Fruit fly (Drosophila melanogaster): Measurements from ENCODE around the gene CG8679.

The CG8679 gene

DNA sequence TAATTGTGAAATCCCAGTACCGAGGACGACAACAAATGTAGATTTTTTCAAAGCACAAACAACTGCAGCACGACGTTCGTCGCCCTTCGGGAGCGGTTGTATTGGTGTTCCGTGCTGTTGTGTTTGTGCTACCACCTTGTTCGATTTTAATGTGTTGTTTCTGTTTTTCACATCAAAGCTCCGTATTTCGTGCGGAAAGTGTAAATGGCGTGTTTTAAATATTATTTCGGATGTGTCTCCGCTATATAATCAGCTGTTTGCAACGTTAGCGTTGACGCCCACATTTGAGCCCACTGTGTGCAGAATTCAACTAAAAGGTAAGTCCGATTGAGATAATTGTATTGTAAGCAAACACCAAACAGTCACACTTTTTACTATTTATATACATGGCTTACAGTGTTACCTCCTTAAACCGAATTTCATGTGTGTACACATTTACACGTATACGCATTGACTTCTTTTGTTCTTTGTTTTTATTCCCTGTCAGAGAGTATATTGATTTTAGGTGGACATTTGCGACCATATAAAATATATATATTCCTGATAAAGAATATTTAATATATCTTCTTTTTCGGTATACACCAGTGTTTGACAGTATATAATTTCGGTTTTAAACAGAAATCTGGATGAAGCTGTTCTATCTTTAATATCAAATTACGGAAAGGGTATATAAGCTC is 45.3 kb upstream of the CG8679 start (continued):
- peak; percentile 55 for TF ChIP-seq CG10209 (GFP tag; optimal IDR thresholded peaks at IDR 0.05)
- TF ChIP-seq CG7987 (GFP tag; optimal IDR thresholded peaks at IDR 0.05), result no peak
- TF ChIP-seq kah (GFP tag; optimal IDR thresholded peaks at IDR 0.05), result no peak
- no peak for TF ChIP-seq CG1233 (GFP tag; optimal IDR thresholded peaks at IDR 0.05)
- no peak for TF ChIP-seq ato (GFP tag; IDR thresholded peaks at IDR 0.05; ENCODE audit: partially characterized antibody)
- TF ChIP-seq D19B (GFP tag; optimal IDR thresholded peaks at IDR 0.05), result no peak
- TF ChIP-seq CG2678 (tag; optimal IDR thresholded peaks at IDR 0.05), result no peak
- no peak for TF ChIP-seq klu (GFP tag; IDR thresholded peaks at IDR 0.05)
- no peak for TF ChIP-seq Lim3 (GFP tag; IDR thresholded peaks at IDR 0.05)
- peak; percentile 42 for TF ChIP-seq CG10267 (tag; optimal IDR thresholded peaks at IDR 0.05)
- no peak for TF ChIP-seq gfzf (GFP tag; optimal IDR thresholded peaks at IDR 0.05)
- peak; percentile 37 for TF ChIP-seq CG3281 (GFP tag; optimal IDR thresholded peaks at IDR 0.05)
- TF ChIP-seq wdn (GFP tag; IDR thresholded peaks at IDR 0.05), result no peak
- no peak for TF ChIP-seq CG5245 (GFP tag; optimal IDR thresholded peaks at IDR 0.05)
- no peak for TF ChIP-seq Hmx (GFP tag; optimal IDR thresholded peaks at IDR 0.05)
- no peak for TF ChIP-seq CG7745 (tag; optimal IDR thresholded peaks at IDR 0.05)
- no peak for TF ChIP-seq Ravus (GFP tag; IDR thresholded peaks at IDR 0.05)
- no peak for TF ChIP-seq Eip74EF (GFP tag; optimal IDR thresholded peaks at IDR 0.05)
- no peak for TF ChIP-seq Sry-β (GFP tag; optimal IDR thresholded peaks at IDR 0.05)
- TF ChIP-seq GATAe (GFP tag; conservative IDR thresholded peaks at IDR 0.05), result no peak
- no peak for TF ChIP-seq run (tag; optimal IDR thresholded peaks at IDR 0.05)
- TF ChIP-seq da (GFP tag; optimal IDR thresholded peaks at IDR 0.05), result no peak
- peak; percentile 3 for TF ChIP-seq gcm (GFP tag; optimal IDR thresholded peaks at IDR 0.05)
- no peak for TF ChIP-seq CTCF (GFP tag; optimal IDR thresholded peaks at IDR 0.05)
- TF ChIP-seq CG8478 (optimal IDR thresholded peaks at IDR 0.05), result no peak
- TF ChIP-seq CG17186 (GFP tag; optimal IDR thresholded peaks at IDR 0.05), result no peak
- TF ChIP-seq CG30020 (tag; optimal IDR thresholded peaks at IDR 0.05), result peak; percentile 65
- no peak for TF ChIP-seq Blimp-1 (GFP tag; optimal IDR thresholded peaks at IDR 0.05)
- no peak for TF ChIP-seq Fer1 (GFP tag; optimal IDR thresholded peaks at IDR 0.05)
- TF ChIP-seq fd102C (GFP tag; optimal IDR thresholded peaks at IDR 0.05), result no peak
- TF ChIP-seq her (GFP tag; optimal IDR thresholded peaks at IDR 0.05), result no peak
- peak; percentile 51 for TF ChIP-seq dmrt11E (tag; optimal IDR thresholded peaks at IDR 0.05)
- TF ChIP-seq CG11247 (GFP tag; IDR thresholded peaks at IDR 0.05), result no peak
- no peak for TF ChIP-seq CG18619 (GFP tag; optimal IDR thresholded peaks at IDR 0.05)
- no peak for TF ChIP-seq jigr1 (GFP tag; IDR thresholded peaks at IDR 0.05)
- no peak for TF ChIP-seq CG10462 (GFP tag; optimal IDR thresholded peaks at IDR 0.05)
- no peak for TF ChIP-seq Pdp1 (GFP tag; optimal IDR thresholded peaks at IDR 0.05)
- no peak for TF ChIP-seq repo (GFP tag; optimal IDR thresholded peaks at IDR 0.05)
- peak; percentile 21 for TF ChIP-seq pzg (GFP tag; optimal IDR thresholded peaks at IDR 0.05)
- TF ChIP-seq CG14441 (GFP tag; IDR thresholded peaks at IDR 0.05), result peak; percentile 47; the same call in 1 of the 2 replicates
- TF ChIP-seq phol (tag; optimal IDR thresholded peaks at IDR 0.05), result peak; percentile 29
- no peak for TF ChIP-seq CG34422 (GFP tag; IDR thresholded peaks at IDR 0.05)
- TF ChIP-seq mirr (GFP tag; optimal IDR thresholded peaks at IDR 0.05), result no peak
- no peak for TF ChIP-seq Awh (GFP tag; IDR thresholded peaks at IDR 0.05)
- no peak for TF ChIP-seq pb (GFP tag; optimal IDR thresholded peaks at IDR 0.05)
- peak; percentile 25 for TF ChIP-seq CG7839 (tag; optimal IDR thresholded peaks at IDR 0.05)
- TF ChIP-seq inv (GFP tag; IDR thresholded peaks at IDR 0.05; ENCODE audit: partially characterized antibody), result no peak
- TF ChIP-seq ash1 (GFP tag; optimal IDR thresholded peaks at IDR 0.05), result no peak
- TF ChIP-seq Asciz (GFP tag; optimal IDR thresholded peaks at IDR 0.05), result no peak
- peak; percentile 39; the same call in 1 of the 2 replicates for TF ChIP-seq HLH3B (GFP tag; IDR thresholded peaks at IDR 0.05)

Measured in whole organism, embryonic.